Fruit fly (Drosophila melanogaster) Kc167 (cell line): ENCODE results near the gene sinah.

Experiments used
- Myc ChIP-seq: fragments of >200 bp; optimal IDR thresholded peaks from 2 replicates; lab custom pipeline; 2017; ENCODE audit warnings: missing external identifiers
- Sin3A ChIP-seq: fragments of >200 bp; optimal IDR thresholded peaks from 2 replicates; lab custom pipeline; 2018; ENCODE audit warnings: missing external identifiers
- insv ChIP-seq: fragments of >200 bp; optimal IDR thresholded peaks from 3 replicates; lab custom pipeline; 2018; ENCODE audit warnings: missing external identifiers
- psq ChIP-seq: fragments of >200 bp; optimal IDR thresholded peaks from 2 replicates; lab custom pipeline; 2017; ENCODE audit warnings: missing external identifiers
- ttk ChIP-seq: sonication (Bioruptor generic); optimal IDR thresholded peaks from 2 replicates; lab custom pipeline; 2017; ENCODE audit warnings: missing external identifiers

DNA sequence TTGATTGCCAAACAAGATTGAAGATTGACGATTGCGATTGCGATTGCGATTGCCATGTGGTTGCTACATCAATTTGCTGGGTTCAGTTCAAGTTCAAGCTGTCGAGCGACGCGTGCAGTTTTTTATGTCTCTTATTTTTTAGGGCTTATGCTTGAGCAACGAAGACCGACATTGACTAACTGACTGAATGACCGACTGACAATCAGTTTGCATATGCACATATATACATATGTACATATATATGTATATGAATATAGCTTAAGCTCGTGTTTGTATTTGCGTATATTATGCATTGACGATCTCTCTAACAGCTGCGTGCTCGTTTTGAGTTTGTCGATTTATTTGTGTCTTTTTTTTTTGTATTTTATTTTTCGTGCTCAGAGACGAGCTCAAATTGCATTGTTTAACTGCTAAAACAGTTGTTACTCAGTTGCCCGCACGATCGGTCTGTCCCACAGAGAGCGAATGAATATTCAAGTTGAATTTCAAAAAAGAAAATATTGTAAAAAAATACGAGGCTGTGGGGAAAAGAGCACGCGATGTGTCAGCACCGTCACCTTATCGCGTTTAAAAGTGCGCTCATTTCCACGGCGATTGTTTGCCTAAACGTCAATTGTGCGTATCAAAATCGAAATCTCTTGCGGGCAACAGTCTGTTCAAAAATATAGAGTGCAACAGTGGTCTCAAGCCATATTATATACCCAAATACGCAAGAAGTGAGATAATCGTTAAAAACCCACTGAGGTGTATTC lies 27.5 kb downstream of the sinah start:
- no peak for TF ChIP-seq psq (lab: Kevin White, UChicago)
- no peak for TF ChIP-seq insv (lab: Kevin White, UChicago)
- TF ChIP-seq Sin3A (lab: Kevin White, UChicago): no peak
- TF ChIP-seq ttk (lab: Kevin White, UChicago): no peak
- TF ChIP-seq Myc (lab: Kevin White, UChicago): no peak
